Worm (Caenorhabditis elegans) whole organism, midembryonic: ENCODE measurements around the gene nhr-48.

Source experiments
- flt-1 ChIP-seq: fragments of 200-800 bp; sonication (Bioruptor generic); IDR thresholded peaks from 2 replicates; pipeline ENCODE4 v1.3.6; 2022; ENCODE audit warnings: missing genetic modification characterization, missing compliant biosample characterization
- med-1 ChIP-seq: sonication (generic microtip); optimal IDR thresholded peaks from 2 replicates; lab custom pipeline; 2017; ENCODE audit warnings: missing genetic modification characterization, mild to moderate bottlenecking, missing compliant biosample characterization, antibody characterized with exemption, missing genetic modification reagents; ENCODE audit not compliant: insufficient read depth
- ztf-29 ChIP-seq: fragments of 200-800 bp; sonication (Bioruptor generic); IDR thresholded peaks from 2 replicates; pipeline ENCODE4 v1.3.6; 2022; ENCODE audit warnings: missing genetic modification reagents, missing genetic modification characterization, missing compliant biosample characterization

ce11 chrX:15721346-15721745 is 13.3 kb downstream of the nhr-48 start, which contains the start of gene ZK662.5:
- TF ChIP-seq med-1 (no peak), flt-1 (GFP tag; lab: Robert Waterston, UW) (no peak), ztf-29 (no peak)
